Worm (Caenorhabditis elegans): Measurements from ENCODE around the gene C32D5.10.

ce11 chrII:6343893-6344292, 7.9 kb downstream of the C32D5.10 start, which contains the start of gene txt-18:
- TF ChIP-seq ZK546.5 (tag; optimal IDR thresholded peaks at IDR 0.05): no peak
- TF ChIP-seq snpc-4 (tag; optimal IDR thresholded peaks at IDR 0.05): no peak
- TF ChIP-seq ama-1 (optimal IDR thresholded peaks at IDR 0.05): no peak
- no peak for TF ChIP-seq unc-62 (GFP tag; optimal IDR thresholded peaks at IDR 0.05)
- TF ChIP-seq tbx-2 (tag; optimal IDR thresholded peaks at IDR 0.05): no peak
- no peak for TF ChIP-seq nhr-67 (tag; optimal IDR thresholded peaks at IDR 0.05)
- no peak for TF ChIP-seq ztf-11 (tag; optimal IDR thresholded peaks at IDR 0.05)
- no peak for TF ChIP-seq nhr-76 (tag; optimal IDR thresholded peaks at IDR 0.05)
- TF ChIP-seq nhr-237 (tag; optimal IDR thresholded peaks at IDR 0.05): no peak
- no peak for TF ChIP-seq elt-3 (tag; optimal IDR thresholded peaks at IDR 0.05)
